Worm (Caenorhabditis elegans) whole organism, mixed stage, embryonic: ENCODE results near the gene idpp-8.

ENCODE experiments used
- elt-3 ChIP-seq: fragments of 150-350 bp; optimal IDR thresholded peaks from 2 replicates; lab custom pipeline; 2014; ENCODE audit warnings: missing biosample characterization, missing genetic modification characterization
- lin-13 ChIP-seq: fragments of 150-350 bp; optimal IDR thresholded peaks from 2 replicates; lab custom pipeline; 2014; ENCODE audit warnings: missing biosample characterization, missing genetic modification characterization
- nhr-2 ChIP-seq: fragments of 150-350 bp; optimal IDR thresholded peaks from 2 replicates; lab custom pipeline; 2014; ENCODE audit warnings: missing biosample characterization, missing genetic modification characterization
- pha-4 ChIP-seq: fragments of 150-350 bp; optimal IDR thresholded peaks from 2 replicates; lab custom pipeline; 2018; ENCODE audit warnings: missing biosample characterization, missing genetic modification reagents, missing genetic modification characterization
- sptf-1 ChIP-seq: sonication (generic microtip); optimal IDR thresholded peaks from 2 replicates; lab custom pipeline; 2017; ENCODE audit warnings: mild to moderate bottlenecking, missing genetic modification characterization, moderate library complexity, missing compliant biosample characterization
- tbx-8 ChIP-seq: fragments of 200-800 bp; sonication (Bioruptor generic); optimal IDR thresholded peaks from 2 replicates; lab custom pipeline; 2018; ENCODE audit warnings: mild to moderate bottlenecking, missing genetic modification characterization, moderate library complexity, missing compliant biosample characterization
- unc-62 ChIP-seq: fragments of 150-350 bp; optimal IDR thresholded peaks from 2 replicates; lab custom pipeline; 2014; ENCODE audit warnings: missing biosample characterization, missing genetic modification reagents, missing genetic modification characterization
- ztf-11 ChIP-seq: fragments of 150-350 bp; optimal IDR thresholded peaks from 2 replicates; lab custom pipeline; 2014; ENCODE audit warnings: missing biosample characterization, missing genetic modification characterization

- TF ChIP-seq unc-62 (GFP tag; lab: Kevin White, UChicago), result no peak
- TF ChIP-seq lin-13 (tag; lab: Kevin White, UChicago), result no peak
- TF ChIP-seq sptf-1 (tag; lab: Kevin White, UChicago), result no peak
- no peak for TF ChIP-seq nhr-2 (tag; lab: Kevin White, UChicago)
- no peak for TF ChIP-seq pha-4 (tag; lab: Kevin White, UChicago)
- no peak for TF ChIP-seq elt-3 (tag; lab: Kevin White, UChicago)
- TF ChIP-seq ztf-11 (tag; lab: Kevin White, UChicago), result no peak
- TF ChIP-seq tbx-8 (GFP tag; lab: Kevin White, UChicago), result no peak
Measured at ce11 chrII:10315252-10315651, at the start of gene idpp-8.
